Fruit fly (Drosophila melanogaster): ENCODE results near the gene by.
A peak's percentile ranks its signal among the peaks of the same experiment; 100 is the strongest.

by gene

DNA sequence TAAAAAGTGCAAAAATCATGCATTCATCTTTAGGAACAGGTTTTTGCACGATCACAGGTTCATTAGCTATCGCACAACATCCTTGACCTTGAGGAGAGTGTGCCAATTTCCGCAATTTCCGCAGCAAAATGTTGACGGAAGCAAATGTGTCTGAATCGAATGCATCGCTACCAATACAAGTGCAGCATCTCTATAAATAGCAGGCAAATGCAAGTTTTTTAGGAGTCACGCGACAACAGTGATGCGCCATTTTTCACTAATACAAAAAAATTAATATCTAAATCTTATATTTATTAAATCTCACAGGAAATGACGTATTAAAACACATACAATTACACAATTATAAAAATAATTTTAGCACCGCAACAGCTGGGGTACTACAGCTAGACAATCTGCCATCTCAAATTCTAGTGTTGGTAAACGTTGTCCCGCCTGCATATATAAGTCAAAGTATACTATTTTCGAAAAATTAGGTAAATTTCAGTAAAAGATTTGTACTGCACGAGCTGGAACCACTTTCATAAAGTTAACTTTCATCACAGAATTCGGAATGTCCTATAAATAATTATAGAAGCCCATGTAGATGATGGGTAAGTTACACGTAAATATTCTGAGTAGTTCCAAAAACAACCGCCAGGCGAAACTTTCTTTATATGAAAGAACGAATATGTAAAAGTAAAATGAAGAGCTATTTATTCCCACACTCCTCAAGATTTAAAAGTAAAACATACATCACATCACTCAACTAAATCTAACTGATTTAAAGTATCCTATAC is 41.2 kb upstream of the by start, which contains the start of gene CG9399 (continued):
- TF ChIP-seq CG32772 (GFP tag; IDR thresholded peaks at IDR 0.05), result peak; percentile 98
- peak; percentile 13 for TF ChIP-seq Neu2 (GFP tag; optimal IDR thresholded peaks at IDR 0.05; ENCODE audit: borderline replicate concordance)
- peak; percentile 99 for TF ChIP-seq sens (GFP tag)
- 0 out of 3 replicates have a peak, but pooled peaks have one; percentile 38 for TF ChIP-seq HLH4C (GFP tag; IDR thresholded peaks at IDR 0.05; ENCODE audit: partially characterized antibody)
- no peak for TF ChIP-seq hth (optimal IDR thresholded peaks at IDR 0.05)
- peak; percentile 98 for TF ChIP-seq Mrtf (GFP tag; IDR thresholded peaks at IDR 0.05)
- TF ChIP-seq CG1832 (GFP tag; optimal IDR thresholded peaks at IDR 0.05), result no peak
- peak; percentile 92 for TF ChIP-seq twi (tag; optimal IDR thresholded peaks at IDR 0.05)
- peak; percentile 96 for TF ChIP-seq Atf6 (GFP tag; IDR thresholded peaks at IDR 0.05)
- TF ChIP-seq CG14667 (GFP tag; IDR thresholded peaks at IDR 0.05), result peak; percentile 98
- TF ChIP-seq Dp (GFP tag; optimal IDR thresholded peaks at IDR 0.05), result peak; percentile 42
- peak; percentile 92 for TF ChIP-seq CG15696 (tag; optimal IDR thresholded peaks at IDR 0.05)
- peak; percentile 97 for TF ChIP-seq CG18262 (tag; optimal IDR thresholded peaks at IDR 0.05)
- peak; percentile 97 for TF ChIP-seq CG8388 (GFP tag; optimal IDR thresholded peaks at IDR 0.05)
- TF ChIP-seq H15 (GFP tag; IDR thresholded peaks at IDR 0.05), result peak; percentile 99
- TF ChIP-seq da (GFP tag; optimal IDR thresholded peaks at IDR 0.05), result peak; percentile 86
- TF ChIP-seq psq (GFP tag; optimal IDR thresholded peaks at IDR 0.05), result peak; percentile 93
- peak; percentile 98 for TF ChIP-seq Rx (GFP tag; IDR thresholded peaks at IDR 0.05)
- TF ChIP-seq repo (GFP tag; optimal IDR thresholded peaks at IDR 0.05), result peak; percentile 84
- TF ChIP-seq CG31441 (GFP tag; IDR thresholded peaks at IDR 0.05), result peak; percentile 99
- peak; percentile 35; the same call in 1 of the 4 replicates for TF ChIP-seq Dll (GFP tag; IDR thresholded peaks at IDR 0.05; ENCODE audit: partially characterized antibody)
- peak; percentile 98 for TF ChIP-seq nmo (GFP tag; optimal IDR thresholded peaks at IDR 0.05)
- TF ChIP-seq CG32767 (GFP tag; IDR thresholded peaks at IDR 0.05), result peak; percentile 97
- TF ChIP-seq toy (GFP tag; IDR thresholded peaks at IDR 0.05), result peak; percentile 89
- TF ChIP-seq h (optimal IDR thresholded peaks at IDR 0.05), result no peak
- peak; percentile 98 for TF ChIP-seq ap (GFP tag; IDR thresholded peaks at IDR 0.05)
- peak; percentile 96 for TF ChIP-seq CG17612 (GFP tag; IDR thresholded peaks at IDR 0.05)
- peak; percentile 96 for TF ChIP-seq CG15601 (tag; optimal IDR thresholded peaks at IDR 0.05)
- TF ChIP-seq CG30020 (tag; optimal IDR thresholded peaks at IDR 0.05), result peak; percentile 85
- TF ChIP-seq jigr1 (GFP tag; IDR thresholded peaks at IDR 0.05), result peak; percentile 93
- peak; percentile 81 for TF ChIP-seq NC2α (GFP tag; optimal IDR thresholded peaks at IDR 0.05)
- TF ChIP-seq CG4424 (GFP tag; optimal IDR thresholded peaks at IDR 0.05), result peak; percentile 97
- TF ChIP-seq BtbVII (GFP tag; optimal IDR thresholded peaks at IDR 0.05), result peak; percentile 93
- 0 out of 4 replicates have a peak, but pooled peaks have one; percentile 57 for TF ChIP-seq chinmo (GFP tag; IDR thresholded peaks at IDR 0.05; ENCODE audit: partially characterized antibody)
- TF ChIP-seq Nf-YB (GFP tag; optimal IDR thresholded peaks at IDR 0.05), result peak; percentile 86
- TF ChIP-seq chn (GFP tag; optimal IDR thresholded peaks at IDR 0.05), result peak; percentile 97
- TF ChIP-seq Oli (tag; optimal IDR thresholded peaks at IDR 0.05), result peak; percentile 97
- TF ChIP-seq CG4854 (GFP tag; optimal IDR thresholded peaks at IDR 0.05), result peak; percentile 91
- TF ChIP-seq CG1024 (GFP tag; IDR thresholded peaks at IDR 0.05), result peak; percentile 93
- peak; percentile 97 for TF ChIP-seq CG8765 (GFP tag; IDR thresholded peaks at IDR 0.05)
- peak; percentile 94 for TF ChIP-seq vfl (GFP tag; optimal IDR thresholded peaks at IDR 0.05)
- TF ChIP-seq CG16813 (GFP tag; IDR thresholded peaks at IDR 0.05; ENCODE audit: partially characterized antibody), result peak; percentile 52; the same call in 2 of the 3 replicates
- TF ChIP-seq ind (GFP tag; optimal IDR thresholded peaks at IDR 0.05), result peak; percentile 97
- TF ChIP-seq Hsf (GFP tag; optimal IDR thresholded peaks at IDR 0.05), result peak; percentile 98
- TF ChIP-seq CG2202 (tag; optimal IDR thresholded peaks at IDR 0.05), result peak; percentile 95
- TF ChIP-seq Stat92E (GFP tag; optimal IDR thresholded peaks at IDR 0.05), result peak in 1 of 3 experiments; percentile 36
- TF ChIP-seq CG4730 (GFP tag; IDR thresholded peaks at IDR 0.05), result peak; percentile 97
- peak; percentile 93 for TF ChIP-seq CG12744 (GFP tag; optimal IDR thresholded peaks at IDR 0.05)
- TF ChIP-seq CG8478 (optimal IDR thresholded peaks at IDR 0.05), result no peak
- peak; percentile 89 for TF ChIP-seq CG16779 (GFP tag; IDR thresholded peaks at IDR 0.05)
